Fruit fly (Drosophila melanogaster) whole organism, adult: ENCODE results near the gene CG42823.

Experiments
- CG11617 ChIP-seq: fragments of 200-800 bp; sonication (Bioruptor generic); optimal IDR thresholded peaks from 2 replicates; lab custom pipeline; 2017; ENCODE audit warnings: mild to moderate bottlenecking, missing biosample characterization, missing genetic modification reagents, missing genetic modification characterization
- CG12768 ChIP-seq: fragments of 200-800 bp; sonication (Bioruptor generic); optimal IDR thresholded peaks from 2 replicates; lab custom pipeline; 2017; ENCODE audit warnings: missing biosample characterization, missing genetic modification characterization, mild to moderate bottlenecking, moderate library complexity, missing genetic modification reagents
- CG14711 ChIP-seq: fragments of 200-800 bp; sonication (Bioruptor generic); optimal IDR thresholded peaks from 2 replicates; lab custom pipeline; 2018; ENCODE audit warnings: missing biosample characterization, mild to moderate bottlenecking, missing genetic modification characterization, moderate library complexity
- CG1620 ChIP-seq: fragments of 200-800 bp; sonication (Bioruptor generic); optimal IDR thresholded peaks from 2 replicates; lab custom pipeline; 2016; ENCODE audit warnings: missing biosample characterization, missing genetic modification characterization
- CG33017 ChIP-seq: fragments of 200-800 bp; sonication (Bioruptor generic); optimal IDR thresholded peaks from 2 replicates; lab custom pipeline; 2018; ENCODE audit warnings: missing biosample characterization, mild to moderate bottlenecking, missing genetic modification characterization, moderate library complexity
- CG5204 ChIP-seq: fragments of 200-800 bp; sonication (Bioruptor generic); optimal IDR thresholded peaks from 2 replicates; lab custom pipeline; 2016; ENCODE audit warnings: missing biosample characterization, missing genetic modification characterization
- CG7045 ChIP-seq: fragments of 200-800 bp; sonication (Bioruptor generic); optimal IDR thresholded peaks from 2 replicates; lab custom pipeline; 2017; ENCODE audit warnings: missing biosample characterization, mild to moderate bottlenecking, missing genetic modification characterization
- CG7101 ChIP-seq: fragments of 200-800 bp; sonication (Bioruptor generic); optimal IDR thresholded peaks from 2 replicates; lab custom pipeline; 2018; ENCODE audit warnings: missing biosample characterization, mild to moderate bottlenecking, missing genetic modification characterization, moderate library complexity
- Clk ChIP-seq: fragments of 200-800 bp; sonication (Bioruptor generic); optimal IDR thresholded peaks from 2 replicates; lab custom pipeline; 2017; ENCODE audit warnings: missing biosample characterization, missing genetic modification characterization
- Crg-1 ChIP-seq: fragments of 200-800 bp; sonication (Bioruptor generic); optimal IDR thresholded peaks from 2 replicates; lab custom pipeline; 2016; ENCODE audit warnings: missing biosample characterization, missing genetic modification characterization
- Hr96 ChIP-seq: fragments of 200-800 bp; sonication (Bioruptor generic); optimal IDR thresholded peaks from 2 replicates; lab custom pipeline; 2016; ENCODE audit warnings: missing biosample characterization, missing genetic modification characterization
- bab1 ChIP-seq: fragments of 200-800 bp; sonication (Bioruptor generic); optimal IDR thresholded peaks from 3 replicates; lab custom pipeline; 2019; ENCODE audit warnings: missing biosample characterization, mild to moderate bottlenecking, missing genetic modification characterization, moderate library complexity
- cic ChIP-seq: fragments of 200-800 bp; sonication (Bioruptor generic); optimal IDR thresholded peaks from 2 replicates; lab custom pipeline; 2017; ENCODE audit warnings: missing biosample characterization, mild to moderate bottlenecking, missing genetic modification characterization, moderate library complexity
- cnc ChIP-seq, 2 experiments: fragments of >200 bp; optimal IDR thresholded peaks; 2 replicates each; lab custom pipeline; 2017
- kay ChIP-seq: fragments of 200-800 bp; sonication (Bioruptor generic); peaks from one replicate; lab custom pipeline; 2016; ENCODE audit warnings: missing biosample characterization, missing genetic modification characterization, borderline replicate concordance
- ovo ChIP-seq: fragments of 200-800 bp; sonication (Bioruptor generic); optimal IDR thresholded peaks from 2 replicates; lab custom pipeline; 2016; ENCODE audit warnings: missing biosample characterization, missing genetic modification characterization
- pad ChIP-seq: fragments of 200-800 bp; sonication (Bioruptor generic); optimal IDR thresholded peaks from 3 replicates; lab custom pipeline; 2017; ENCODE audit warnings: missing biosample characterization, missing genetic modification characterization, mild to moderate bottlenecking, moderate library complexity, missing genetic modification reagents
- tj ChIP-seq: fragments of 200-800 bp; sonication (Bioruptor generic); optimal IDR thresholded peaks from 3 replicates; lab custom pipeline; 2017; ENCODE audit warnings: missing biosample characterization, mild to moderate bottlenecking, missing genetic modification characterization, moderate library complexity
- toe ChIP-seq: fragments of 200-800 bp; sonication (Bioruptor generic); optimal IDR thresholded peaks from 2 replicates; lab custom pipeline; 2016; ENCODE audit warnings: missing biosample characterization, missing genetic modification characterization

The CG42823 gene

dm6 chr3R:17405009-17405408 is at the start of gene CG42823:
Gene CG42823, minus strand, starts transcription at chr3R:17405109.
- TF ChIP-seq ovo (GFP tag; lab: Kevin White, UChicago) (no peak), CG11617 (GFP tag; lab: Kevin White, UChicago) (no peak), CG7045 (no peak), bab1 (no peak), CG5204 (GFP tag; lab: Kevin White, UChicago) (no peak), cnc (optimal IDR thresholded peaks at IDR 0.05; lab: Kevin White, UChicago) (no peak), CG33017 (tag; lab: Kevin White, UChicago) (no peak), cic (GFP tag; lab: Kevin White, UChicago) (no peak), kay (GFP tag; lab: Kevin White, UChicago) (no peak), CG1620 (GFP tag; lab: Kevin White, UChicago) (no peak), CG7101 (tag; lab: Kevin White, UChicago) (no peak), Clk (no peak), pad (GFP tag; lab: Kevin White, UChicago) (no peak), Crg-1 (GFP tag; lab: Kevin White, UChicago) (no peak)

- TF ChIP-seq CG5204 (GFP tag; lab: Kevin White, UChicago) (no peak), pad (GFP tag; lab: Kevin White, UChicago) (no peak), CG14711 (no peak), toe (GFP tag; lab: Kevin White, UChicago) (no peak), tj (GFP tag; lab: Kevin White, UChicago) (no peak), CG7045 (no peak), Crg-1 (GFP tag; lab: Kevin White, UChicago) (no peak), CG11617 (GFP tag; lab: Kevin White, UChicago) (no peak), cic (GFP tag; lab: Kevin White, UChicago) (no peak), CG1620 (GFP tag; lab: Kevin White, UChicago) (no peak)
Observed at dm6 chr3R:17449402-17449801, 44.5 kb upstream of the CG42823 start.

dm6 chr3R:17448758-17449157 is 43.8 kb upstream of the CG42823 start, which contains the start of gene Eh:
Gene Eh, minus strand, starts transcription at chr3R:17448858.
- TF ChIP-seq CG1620 (GFP tag; lab: Kevin White, UChicago), result no peak
- TF ChIP-seq tj (GFP tag; lab: Kevin White, UChicago), result no peak
- no peak for TF ChIP-seq CG11617 (GFP tag; lab: Kevin White, UChicago)
- no peak for TF ChIP-seq cic (GFP tag; lab: Kevin White, UChicago)
- no peak for TF ChIP-seq kay (GFP tag; lab: Kevin White, UChicago)
- TF ChIP-seq ovo (GFP tag; lab: Kevin White, UChicago), result no peak
- TF ChIP-seq CG33017 (tag; lab: Kevin White, UChicago), result no peak
- no peak for TF ChIP-seq pad (GFP tag; lab: Kevin White, UChicago)
- TF ChIP-seq CG5204 (GFP tag; lab: Kevin White, UChicago), result no peak
- no peak for TF ChIP-seq Hr96
- no peak for TF ChIP-seq CG12768 (GFP tag; lab: Kevin White, UChicago)
- TF ChIP-seq Crg-1 (GFP tag; lab: Kevin White, UChicago), result no peak
- no peak for TF ChIP-seq CG14711
- TF ChIP-seq bab1, result no peak
- TF ChIP-seq toe (GFP tag; lab: Kevin White, UChicago), result no peak
- TF ChIP-seq cnc (optimal IDR thresholded peaks at IDR 0.05; lab: Kevin White, UChicago), result no peak
- no peak for TF ChIP-seq CG7101 (tag; lab: Kevin White, UChicago)

- TF ChIP-seq Hr96, result no peak
- no peak for TF ChIP-seq CG33017 (tag; lab: Kevin White, UChicago)
- TF ChIP-seq CG5204 (GFP tag; lab: Kevin White, UChicago), result no peak
- no peak for TF ChIP-seq Crg-1 (GFP tag; lab: Kevin White, UChicago)
- TF ChIP-seq ovo (GFP tag; lab: Kevin White, UChicago), result no peak
- no peak for TF ChIP-seq Clk
- no peak for TF ChIP-seq CG12768 (GFP tag; lab: Kevin White, UChicago)
- no peak for TF ChIP-seq CG1620 (GFP tag; lab: Kevin White, UChicago)
Observed at dm6 chr3R:17447615-17448014, 42.7 kb upstream of the CG42823 start.

- TF ChIP-seq bab1, result no peak
- no peak for TF ChIP-seq CG1620 (GFP tag; lab: Kevin White, UChicago)
- TF ChIP-seq kay (GFP tag; lab: Kevin White, UChicago), result no peak
- no peak for TF ChIP-seq cnc (optimal IDR thresholded peaks at IDR 0.05; lab: Kevin White, UChicago)
- TF ChIP-seq CG7101 (tag; lab: Kevin White, UChicago), result no peak
- no peak for TF ChIP-seq CG11617 (GFP tag; lab: Kevin White, UChicago)
Observed at dm6 chr3R:17440628-17441027, 35.7 kb upstream of the CG42823 start, which contains the start of gene CG14331. Gene CG14331, minus strand, starts transcription at chr3R:17440728.

- peak; percentile 36 for TF ChIP-seq kay (GFP tag; lab: Kevin White, UChicago)
- no peak for TF ChIP-seq Crg-1 (GFP tag; lab: Kevin White, UChicago)
Observed at dm6 chr3R:17434330-17434729, 29.4 kb upstream of the CG42823 start, which contains the start of gene CG44090. Gene CG44090, minus strand, starts transcription at chr3R:17434430.

dm6 chr3R:17433117-17433516 is 28.2 kb upstream of the CG42823 start:
- no peak for TF ChIP-seq cic (GFP tag; lab: Kevin White, UChicago)
- no peak for TF ChIP-seq kay (GFP tag; lab: Kevin White, UChicago)
- TF ChIP-seq CG5204 (GFP tag; lab: Kevin White, UChicago), result no peak
- no peak for TF ChIP-seq CG14711
- TF ChIP-seq toe (GFP tag; lab: Kevin White, UChicago), result no peak
- no peak for TF ChIP-seq CG7045
- no peak for TF ChIP-seq CG7101 (tag; lab: Kevin White, UChicago)
- TF ChIP-seq CG11617 (GFP tag; lab: Kevin White, UChicago), result no peak
- no peak for TF ChIP-seq CG33017 (tag; lab: Kevin White, UChicago)
